Worm (Caenorhabditis elegans) whole organism, young adult: Measurements from ENCODE around the gene B0334.20.

Experiments used
- B0261.1 ChIP-seq: sonication (generic microtip); optimal IDR thresholded peaks from 2 replicates; lab custom pipeline; 2016; ENCODE audit warnings: mild to moderate bottlenecking, missing genetic modification characterization, moderate library complexity, missing compliant biosample characterization
- F23B12.7 ChIP-seq: sonication (generic microtip); optimal IDR thresholded peaks from 2 replicates; lab custom pipeline; 2017; ENCODE audit warnings: missing genetic modification characterization, mild to moderate bottlenecking, missing compliant biosample characterization, antibody characterized with exemption, moderate library complexity; ENCODE audit not compliant: insufficient read depth
- F37B4.10 ChIP-seq: fragments of 200-800 bp; sonication (Bioruptor generic); IDR thresholded peaks from 2 replicates; pipeline ENCODE4 v1.3.6; 2022; ENCODE audit warnings: missing genetic modification characterization, missing compliant biosample characterization
- F52B5.7 ChIP-seq: sonication (generic microtip); optimal IDR thresholded peaks from 2 replicates; lab custom pipeline; 2016; ENCODE audit warnings: mild to moderate bottlenecking, missing genetic modification characterization, missing compliant biosample characterization
- F57C9.4 ChIP-seq: sonication (generic microtip); optimal IDR thresholded peaks from 2 replicates; lab custom pipeline; 2017; ENCODE audit warnings: mild to moderate bottlenecking, missing genetic modification characterization, missing compliant biosample characterization
- T07F8.4 ChIP-seq: sonication (generic microtip); optimal IDR thresholded peaks from 2 replicates; lab custom pipeline; 2016; ENCODE audit warnings: mild to moderate bottlenecking, missing genetic modification characterization, moderate library complexity, missing compliant biosample characterization
- Y67H2A.10 ChIP-seq: fragments of 200-800 bp; sonication (Bioruptor generic); conservative IDR thresholded peaks from 2 replicates; pipeline ENCODE4 v1.3.6; 2022; ENCODE audit warnings: missing genetic modification reagents, missing genetic modification characterization, missing compliant biosample characterization
- Y79H2A.3 ChIP-seq: fragments of 200-800 bp; sonication (Bioruptor generic); conservative IDR thresholded peaks from 2 replicates; pipeline ENCODE4 v1.3.6; 2022; ENCODE audit warnings: missing genetic modification reagents, missing genetic modification characterization, missing compliant biosample characterization
- Y95B8A.8 ChIP-seq: fragments of 200-800 bp; sonication (Bioruptor generic); IDR thresholded peaks from 2 replicates; pipeline ENCODE4 v1.3.6; 2022; ENCODE audit warnings: missing genetic modification reagents, missing genetic modification characterization, missing compliant biosample characterization
- ama-1 ChIP-seq, 3 experiments: fragments of 150-350 bp in 1 of 3; sonication (generic microtip) in 2 of 3; optimal IDR thresholded peaks; 2 replicates each; lab custom pipeline; 2014 to 2018; ENCODE audit warnings: missing biosample characterization in 2 of 3, missing genetic modification characterization in 2 of 3, missing genetic modification reagents in 2 of 3
- attf-3 ChIP-seq: fragments of 200-800 bp; sonication (Bioruptor generic); conservative IDR thresholded peaks from 2 replicates; pipeline ENCODE4 v1.3.6; 2022; ENCODE audit warnings: missing genetic modification reagents, missing genetic modification characterization, missing compliant biosample characterization
- bed-1 ChIP-seq: fragments of 200-800 bp; sonication (Bioruptor generic); IDR thresholded peaks from 2 replicates; pipeline ENCODE4 v1.3.6; 2022; ENCODE audit warnings: missing genetic modification reagents, missing genetic modification characterization, missing compliant biosample characterization
- cebp-1 ChIP-seq, 2 experiments: fragments of 200-800 bp in 1 of 2; sonication (Bioruptor generic) in 1 of 2; sonication (generic microtip) in 1 of 2; IDR thresholded peaks in 1 of 2; optimal IDR thresholded peaks in 1 of 2; 2 replicates each; pipeline versions ENCODE4 v1.3.6 to Lab custom; 2017 to 2022; ENCODE audit warnings: missing compliant biosample characterization in 2 of 2, missing genetic modification characterization in 2 of 2, mild to moderate bottlenecking in 1 of 2, missing genetic modification reagents in 1 of 2, moderate library complexity in 1 of 2
- cebp-2 ChIP-seq: fragments of 200-800 bp; sonication (Bioruptor generic); IDR thresholded peaks from 2 replicates; pipeline ENCODE4 v1.3.6; 2022; ENCODE audit warnings: missing genetic modification characterization, missing compliant biosample characterization
- ceh-91 ChIP-seq: fragments of 200-800 bp; sonication (Bioruptor generic); IDR thresholded peaks from 2 replicates; pipeline ENCODE4 v1.3.6; 2022; ENCODE audit warnings: missing genetic modification reagents, missing genetic modification characterization, missing compliant biosample characterization
- die-1 ChIP-seq: sonication (generic microtip); optimal IDR thresholded peaks from 2 replicates; lab custom pipeline; 2016; ENCODE audit warnings: missing genotype, mild to moderate bottlenecking, missing genetic modification characterization, missing compliant biosample characterization
- dox-1 ChIP-seq: fragments of 200-800 bp; sonication (Bioruptor generic); IDR thresholded peaks from 2 replicates; pipeline ENCODE4 v1.3.6; 2022; ENCODE audit warnings: missing genetic modification reagents, missing genetic modification characterization, missing compliant biosample characterization
- dpl-1 ChIP-seq: fragments of 150-350 bp; optimal IDR thresholded peaks from 2 replicates; lab custom pipeline; 2014; ENCODE audit warnings: missing biosample characterization, missing genetic modification reagents, missing genetic modification characterization
- efl-1 ChIP-seq: fragments of 150-350 bp; optimal IDR thresholded peaks from 2 replicates; lab custom pipeline; 2014; ENCODE audit warnings: missing biosample characterization, missing genetic modification reagents, missing genetic modification characterization
- egl-44 ChIP-seq: fragments of 200-800 bp; sonication (Bioruptor generic); IDR thresholded peaks from 2 replicates; pipeline ENCODE4 v1.3.6; 2022; ENCODE audit warnings: missing genetic modification reagents, missing genetic modification characterization, missing compliant biosample characterization
- hlh-12 ChIP-seq: sonication (generic microtip); optimal IDR thresholded peaks from 2 replicates; lab custom pipeline; 2016; ENCODE audit warnings: missing genetic modification characterization, missing compliant biosample characterization
- hmg-1.2 ChIP-seq: fragments of 200-800 bp; sonication (Bioruptor generic); IDR thresholded peaks from 2 replicates; pipeline ENCODE4 v1.3.6; 2022; ENCODE audit warnings: missing genetic modification reagents, missing genetic modification characterization, missing compliant biosample characterization
- hsf-1 ChIP-seq: fragments of 200-800 bp; sonication (Bioruptor generic); IDR thresholded peaks from 2 replicates; pipeline ENCODE4 v1.3.6; 2022; ENCODE audit warnings: missing genetic modification reagents, missing genetic modification characterization, missing compliant biosample characterization
- let-607 ChIP-seq, 2 experiments: fragments of 200-800 bp in 1 of 2; sonication (Bioruptor generic) in 1 of 2; sonication (generic microtip) in 1 of 2; optimal IDR thresholded peaks; 2 replicates each; lab custom pipeline; 2016 to 2018; ENCODE audit warnings: mild to moderate bottlenecking in 2 of 2, missing compliant biosample characterization in 2 of 2, missing genetic modification characterization in 2 of 2, moderate library complexity in 2 of 2, missing genotype in 1 of 2
- lin-26 ChIP-seq: fragments of 200-800 bp; sonication (Bioruptor generic); IDR thresholded peaks from 2 replicates; pipeline ENCODE4 v1.3.6; 2022; ENCODE audit warnings: missing genetic modification reagents, missing genetic modification characterization, missing compliant biosample characterization
- lsl-1 ChIP-seq: fragments of 200-800 bp; sonication (Bioruptor generic); optimal IDR thresholded peaks from 2 replicates; lab custom pipeline; 2018; ENCODE audit warnings: mild to moderate bottlenecking, missing genetic modification characterization, moderate library complexity, missing compliant biosample characterization
- madf-3 ChIP-seq: fragments of 200-800 bp; sonication (Bioruptor generic); IDR thresholded peaks from 2 replicates; pipeline ENCODE4 v1.3.6; 2022; ENCODE audit warnings: missing genetic modification reagents, missing genetic modification characterization, missing compliant biosample characterization
- madf-6 ChIP-seq: fragments of 200-800 bp; sonication (Bioruptor generic); IDR thresholded peaks from 2 replicates; pipeline ENCODE4 v1.3.6; 2022; ENCODE audit warnings: missing genetic modification reagents, missing genetic modification characterization, missing compliant biosample characterization
- mel-28 ChIP-seq: sonication (generic microtip); optimal IDR thresholded peaks from 2 replicates; lab custom pipeline; 2016; ENCODE audit warnings: borderline replicate concordance, mild to moderate bottlenecking, missing genetic modification characterization, missing compliant biosample characterization
- mes-4 ChIP-seq: sonication (generic microtip); optimal IDR thresholded peaks from 2 replicates; lab custom pipeline; 2016; ENCODE audit warnings: missing genotype, missing genetic modification characterization, missing compliant biosample characterization
- mxl-1 ChIP-seq: sonication (generic microtip); optimal IDR thresholded peaks from 2 replicates; lab custom pipeline; 2016; ENCODE audit warnings: missing genetic modification characterization, missing compliant biosample characterization
- nfya-1 ChIP-seq: sonication (generic microtip); optimal IDR thresholded peaks from 2 replicates; lab custom pipeline; 2017; ENCODE audit warnings: antibody characterized with exemption, missing compliant biosample characterization, missing genetic modification characterization, borderline replicate concordance; ENCODE audit not compliant: insufficient read depth
- nfya-2 ChIP-seq: fragments of 200-800 bp; sonication (Bioruptor generic); IDR thresholded peaks from 2 replicates; pipeline ENCODE4 v1.3.6; 2022; ENCODE audit warnings: missing genetic modification reagents, missing genetic modification characterization, missing compliant biosample characterization
- nfyb-1 ChIP-seq: fragments of 200-800 bp; sonication (Bioruptor generic); IDR thresholded peaks from 2 replicates; pipeline ENCODE4 v1.3.6; 2022; ENCODE audit warnings: missing genetic modification reagents, missing genetic modification characterization, missing compliant biosample characterization
- nhr-90 ChIP-seq: sonication (generic microtip); optimal IDR thresholded peaks from 2 replicates; lab custom pipeline; 2016; ENCODE audit warnings: missing genotype, mild to moderate bottlenecking, missing genetic modification characterization, missing compliant biosample characterization
- rpc-1 ChIP-seq, 2 experiments: fragments of 150-350 bp in 1 of 2; sonication (generic microtip) in 1 of 2; optimal IDR thresholded peaks; 2 replicates each; lab custom pipeline; 2014 to 2018; ENCODE audit warnings: missing biosample characterization in 1 of 2, missing genetic modification characterization in 1 of 2, missing genetic modification reagents in 1 of 2, missing genotype in 1 of 2
- sdz-38 ChIP-seq: sonication (generic microtip); optimal IDR thresholded peaks from 2 replicates; lab custom pipeline; 2016; ENCODE audit warnings: missing genotype, missing genetic modification characterization, missing compliant biosample characterization
- snpc-3.4 ChIP-seq: sonication (generic microtip); optimal IDR thresholded peaks from 2 replicates; lab custom pipeline; 2017; ENCODE audit warnings: missing genetic modification characterization, mild to moderate bottlenecking, missing compliant biosample characterization, antibody characterized with exemption, moderate library complexity, missing genotype, missing genetic modification reagents
- snpc-4 ChIP-seq, 5 experiments: fragments of 150-350 bp in 1 of 5; sonication (generic microtip) in 4 of 5; optimal IDR thresholded peaks; 2 replicates each; lab custom pipeline; 2014 to 2018; ENCODE audit warnings: missing genetic modification characterization in 5 of 5, missing biosample characterization in 3 of 5, antibody characterized with exemption in 2 of 5, mild to moderate bottlenecking in 2 of 5, missing compliant biosample characterization in 2 of 5, missing genotype in 2 of 5, moderate library complexity in 2 of 5, missing genetic modification reagents in 1 of 5
- sptf-2 ChIP-seq: fragments of 200-800 bp; sonication (Bioruptor generic); optimal IDR thresholded peaks from 2 replicates; lab custom pipeline; 2018; ENCODE audit warnings: mild to moderate bottlenecking, missing genetic modification characterization, missing compliant biosample characterization
- zfh-2 ChIP-seq: fragments of 200-800 bp; sonication (Bioruptor generic); conservative IDR thresholded peaks from 2 replicates; pipeline ENCODE4 v1.3.6; 2022; ENCODE audit warnings: missing genetic modification reagents, missing genetic modification characterization, missing compliant biosample characterization
- ztf-25 ChIP-seq: fragments of 200-800 bp; sonication (Bioruptor generic); IDR thresholded peaks from 2 replicates; pipeline ENCODE4 v1.3.6; 2022; ENCODE audit warnings: missing genetic modification reagents, missing genetic modification characterization, missing compliant biosample characterization
- ztf-26 ChIP-seq: sonication (generic microtip); optimal IDR thresholded peaks from 2 replicates; lab custom pipeline; 2017; ENCODE audit warnings: missing genetic modification characterization, missing compliant biosample characterization
- ztf-28 ChIP-seq: fragments of 200-800 bp; sonication (Bioruptor generic); IDR thresholded peaks from 2 replicates; pipeline ENCODE4 v1.3.6; 2022; ENCODE audit warnings: missing genetic modification reagents, missing genetic modification characterization, missing compliant biosample characterization

Gene B0334.20

ce11 chrII:11545299-11545951, 45.2 kb upstream of the B0334.20 start, which contains the start of gene dnj-13 (continued):
- TF ChIP-seq bed-1 (GFP tag; lab: Robert Waterston, UW) (no peak), nhr-90 (tag; lab: Kevin White, UChicago) (peak; percentile 49), dox-1 (GFP tag; lab: Robert Waterston, UW) (peak; percentile 97), hlh-12 (tag; lab: Kevin White, UChicago) (no peak), F37B4.10 (GFP tag; lab: Robert Waterston, UW) (0 out of 2 replicates have a peak, but pooled peaks have one; percentile 14), T07F8.4 (tag; lab: Kevin White, UChicago) (no peak), snpc-3.4 (tag; lab: Kevin White, UChicago) (peak; percentile 74), let-607 (tag; optimal IDR thresholded peaks at IDR 0.05; lab: Kevin White, UChicago) (peak; percentile 72 to 86), lsl-1 (GFP tag; lab: Kevin White, UChicago) (peak; percentile 70), dpl-1 (GFP tag; lab: Kevin White, UChicago) (peak; percentile 6), madf-6 (GFP tag; lab: Robert Waterston, UW) (peak; percentile 94), efl-1 (GFP tag; lab: Kevin White, UChicago) (peak; percentile 54), die-1 (tag; lab: Kevin White, UChicago) (peak; percentile 52), ztf-28 (GFP tag; lab: Robert Waterston, UW) (peak; percentile 83; the same call in 1 of the 2 replicates), cebp-2 (GFP tag; lab: Robert Waterston, UW) (peak; percentile 92), ceh-91 (GFP tag; lab: Robert Waterston, UW) (peak; percentile 83), F57C9.4 (tag; lab: Kevin White, UChicago) (no peak), cebp-1 (GFP tag; IDR thresholded peaks at IDR 0.05; lab: Robert Waterston, UW) (peak; percentile 94), cebp-1 (tag; optimal IDR thresholded peaks at IDR 0.05; lab: Kevin White, UChicago) (peak; percentile 97), nfyb-1 (GFP tag; lab: Robert Waterston, UW) (peak; percentile 97), ztf-26 (tag; lab: Kevin White, UChicago) (peak; percentile 96), sptf-2 (GFP tag; lab: Kevin White, UChicago) (no peak), rpc-1 (optimal IDR thresholded peaks at IDR 0.05; lab: Kevin White, UChicago) (peak; percentile 79), rpc-1 (tag; optimal IDR thresholded peaks at IDR 0.05; lab: Kevin White, UChicago) (no peak), mes-4 (no peak), egl-44 (peak; percentile 89), Y79H2A.3 (GFP tag; lab: Robert Waterston, UW) (peak; percentile 85), lin-26 (GFP tag; lab: Robert Waterston, UW) (peak; percentile 75), sdz-38 (tag; lab: Kevin White, UChicago) (no peak), F52B5.7 (peak; percentile 95), hmg-1.2 (GFP tag; lab: Robert Waterston, UW) (peak; percentile 79), madf-3 (GFP tag; lab: Robert Waterston, UW) (peak; percentile 94), mel-28 (tag; lab: Kevin White, UChicago) (peak; percentile 60), nfya-2 (no peak), snpc-4 (GFP tag; optimal IDR thresholded peaks at IDR 0.05; lab: Kevin White, UChicago) (peak; percentile 24), snpc-4 (tag; optimal IDR thresholded peaks at IDR 0.05; lab: Kevin White, UChicago) (peak in 3 of 4 experiments; percentile 53 to 82 (median 74)), B0261.1 (peak; percentile 39)

ce11 chrII:11544714-11545113, 44.5 kb upstream of the B0334.20 start, which contains the start of gene F54D5.9:
TSS of gene F54D5.9 (minus strand) at chrII:11544828.
- TF ChIP-seq Y95B8A.8 (GFP tag; lab: Robert Waterston, UW) (no peak), F23B12.7 (tag; lab: Kevin White, UChicago) (no peak), mxl-1 (tag; lab: Kevin White, UChicago) (no peak), hsf-1 (GFP tag; lab: Robert Waterston, UW) (peak; percentile 72), attf-3 (GFP tag; lab: Robert Waterston, UW) (no peak), Y67H2A.10 (GFP tag; lab: Robert Waterston, UW) (no peak), lsl-1 (GFP tag; lab: Kevin White, UChicago) (peak; percentile 87), ztf-25 (GFP tag; lab: Robert Waterston, UW) (no peak), T07F8.4 (tag; lab: Kevin White, UChicago) (no peak), let-607 (tag; optimal IDR thresholded peaks at IDR 0.05; lab: Kevin White, UChicago) (no peak), hmg-1.2 (GFP tag; lab: Robert Waterston, UW) (peak; percentile 16; the same call in 1 of the 2 replicates), ama-1 (optimal IDR thresholded peaks at IDR 0.05; lab: Kevin White, UChicago) (no peak), ama-1 (GFP tag; optimal IDR thresholded peaks at IDR 0.05; lab: Kevin White, UChicago) (no peak), nfya-1 (tag; lab: Kevin White, UChicago) (no peak), zfh-2 (no peak), Y79H2A.3 (GFP tag; lab: Robert Waterston, UW) (no peak)
